Worm (Caenorhabditis elegans) whole organism, L2 larva: ENCODE results near the gene F58G1.7.

Experiments used
- C34F6.9 ChIP-seq: fragments of 150-350 bp; optimal IDR thresholded peaks from 2 replicates; lab custom pipeline; 2014; ENCODE audit warnings: missing biosample characterization, missing genetic modification characterization
- F13H6.1 ChIP-seq: sonication (generic microtip); optimal IDR thresholded peaks from 2 replicates; lab custom pipeline; 2016; ENCODE audit warnings: missing genetic modification characterization, missing compliant biosample characterization
- R02D3.7 ChIP-seq: fragments of 150-350 bp; optimal IDR thresholded peaks from 2 replicates; lab custom pipeline; 2014; ENCODE audit warnings: missing biosample characterization, missing genetic modification characterization
- Y55F3AM.14 ChIP-seq: fragments of 200-800 bp; sonication (Bioruptor generic); optimal IDR thresholded peaks from 2 replicates; lab custom pipeline; 2018; ENCODE audit warnings: mild to moderate bottlenecking, missing genetic modification characterization, missing compliant biosample characterization
- alr-1 ChIP-seq: fragments of 150-350 bp; optimal IDR thresholded peaks from 2 replicates; lab custom pipeline; 2014; ENCODE audit warnings: missing biosample characterization, missing genetic modification characterization
- ama-1 ChIP-seq: fragments of 150-350 bp; optimal IDR thresholded peaks from 2 replicates; lab custom pipeline; 2018; ENCODE audit warnings: inconsistent platforms
- blmp-1 ChIP-seq: sonication (generic microtip); optimal IDR thresholded peaks from 2 replicates; lab custom pipeline; 2017; ENCODE audit warnings: missing genetic modification characterization, mild to moderate bottlenecking, missing compliant biosample characterization, antibody characterized with exemption, moderate library complexity; ENCODE audit not compliant: insufficient read depth
- ceh-16 ChIP-seq: fragments of 150-350 bp; optimal IDR thresholded peaks from 2 replicates; lab custom pipeline; 2014; ENCODE audit warnings: missing biosample characterization, missing genetic modification characterization
- ceh-82 ChIP-seq: fragments of 150-350 bp; optimal IDR thresholded peaks from 2 replicates; lab custom pipeline; 2014; ENCODE audit warnings: missing biosample characterization, missing genetic modification characterization
- elt-1 ChIP-seq: fragments of 150-350 bp; optimal IDR thresholded peaks from 2 replicates; lab custom pipeline; 2014; ENCODE audit warnings: missing biosample characterization, missing genetic modification characterization
- elt-3 ChIP-seq: sonication (generic microtip); optimal IDR thresholded peaks from 2 replicates; lab custom pipeline; 2017; ENCODE audit warnings: missing biosample characterization, missing genetic modification characterization
- fos-1 ChIP-seq: fragments of 150-350 bp; optimal IDR thresholded peaks from 2 replicates; lab custom pipeline; 2014; ENCODE audit warnings: missing biosample characterization, missing genetic modification characterization
- gmeb-1 ChIP-seq: fragments of 150-350 bp; optimal IDR thresholded peaks from 2 replicates; lab custom pipeline; 2014; ENCODE audit warnings: missing biosample characterization, missing genetic modification characterization
- lin-11 ChIP-seq: fragments of 150-350 bp; sonication (generic microtip); optimal IDR thresholded peaks from 2 replicates; lab custom pipeline; 2014; ENCODE audit warnings: missing biosample characterization, missing genetic modification characterization, inconsistent platforms, mixed read lengths
- lin-39 ChIP-seq: fragments of 150-350 bp; optimal IDR thresholded peaks from 2 replicates; lab custom pipeline; 2014; ENCODE audit warnings: missing biosample characterization, missing genetic modification reagents, missing genetic modification characterization
- lsy-2 ChIP-seq, 2 experiments: fragments of 150-350 bp in 1 of 2; sonication (generic microtip) in 1 of 2; optimal IDR thresholded peaks; 2 replicates each; lab custom pipeline; 2014 to 2017; ENCODE audit warnings: missing biosample characterization in 2 of 2, missing genetic modification characterization in 2 of 2
- mab-5 ChIP-seq: fragments of 150-350 bp; optimal IDR thresholded peaks from 2 replicates; lab custom pipeline; 2014; ENCODE audit warnings: missing biosample characterization, missing genetic modification characterization
- mbf-1 ChIP-seq: sonication (generic microtip); optimal IDR thresholded peaks from 2 replicates; lab custom pipeline; 2017; ENCODE audit warnings: missing biosample characterization, missing genetic modification characterization
- nhr-10 ChIP-seq: sonication (generic microtip); optimal IDR thresholded peaks from 2 replicates; lab custom pipeline; 2017; ENCODE audit warnings: missing biosample characterization, missing genetic modification characterization
- nhr-12 ChIP-seq: fragments of 150-350 bp; optimal IDR thresholded peaks from 2 replicates; lab custom pipeline; 2014; ENCODE audit warnings: missing biosample characterization, missing genetic modification characterization
- nhr-21 ChIP-seq: fragments of 150-350 bp; optimal IDR thresholded peaks from 2 replicates; lab custom pipeline; 2014; ENCODE audit warnings: missing biosample characterization, missing genetic modification characterization
- nhr-23 ChIP-seq: fragments of 150-350 bp; optimal IDR thresholded peaks from 2 replicates; lab custom pipeline; 2014; ENCODE audit warnings: missing biosample characterization, missing genetic modification reagents, missing genetic modification characterization
- nhr-25 ChIP-seq: fragments of 150-350 bp; sonication (generic microtip); optimal IDR thresholded peaks from 3 replicates; lab custom pipeline; 2014; ENCODE audit warnings: missing biosample characterization, missing genetic modification characterization
- nhr-77 ChIP-seq: fragments of 150-350 bp; optimal IDR thresholded peaks from 2 replicates; lab custom pipeline; 2014; ENCODE audit warnings: missing biosample characterization, missing genetic modification characterization
- peb-1 ChIP-seq: fragments of 150-350 bp; optimal IDR thresholded peaks from 2 replicates; lab custom pipeline; 2014; ENCODE audit warnings: missing biosample characterization, missing genetic modification characterization
- skn-1 ChIP-seq: sonication (generic microtip); optimal IDR thresholded peaks from 2 replicates; lab custom pipeline; 2017; ENCODE audit warnings: missing biosample characterization, missing genetic modification characterization
- sma-3 ChIP-seq: sonication (generic microtip); optimal IDR thresholded peaks from 2 replicates; lab custom pipeline; 2016; ENCODE audit warnings: missing genetic modification reagents, missing genetic modification characterization, missing compliant biosample characterization
- snpc-4 ChIP-seq: fragments of 150-350 bp; optimal IDR thresholded peaks from 2 replicates; lab custom pipeline; 2014; ENCODE audit warnings: missing biosample characterization, missing genetic modification characterization
- unc-39 ChIP-seq: fragments of 150-350 bp; optimal IDR thresholded peaks from 2 replicates; lab custom pipeline; 2014; ENCODE audit warnings: missing biosample characterization, missing genetic modification characterization
- unc-62 ChIP-seq: fragments of 150-350 bp; optimal IDR thresholded peaks from 2 replicates; lab custom pipeline; 2014; ENCODE audit warnings: missing biosample characterization, missing genetic modification reagents, missing genetic modification characterization
- zag-1 ChIP-seq: fragments of 150-350 bp; optimal IDR thresholded peaks from 2 replicates; lab custom pipeline; 2014; ENCODE audit warnings: missing biosample characterization, missing genetic modification characterization
- ztf-1 ChIP-seq: fragments of 200-800 bp; sonication (Bioruptor generic); conservative IDR thresholded peaks from 2 replicates; pipeline ENCODE4 v1.3.6; 2022; ENCODE audit warnings: missing genetic modification characterization, missing compliant biosample characterization
- ztf-4 ChIP-seq: fragments of 150-350 bp; optimal IDR thresholded peaks from 2 replicates; lab custom pipeline; 2014; ENCODE audit warnings: missing biosample characterization, missing genetic modification characterization

The F58G1.7 gene

ce11 chrII:12969622-12970021 lies 21.6 kb upstream of the F58G1.7 start, which contains the start of gene Y38F1A.4:
Y38F1A.4 (minus strand) TSS chrII:12969722.
- no peak for TF ChIP-seq nhr-25 (tag; lab: Kevin White, UChicago)
- TF ChIP-seq alr-1: no peak
- TF ChIP-seq nhr-23 (tag; lab: Kevin White, UChicago): no peak

- TF ChIP-seq lin-11 (tag; lab: Kevin White, UChicago) (no peak), lin-39 (tag; lab: Kevin White, UChicago) (no peak), snpc-4 (tag; lab: Kevin White, UChicago) (peak; percentile 63), mab-5 (no peak), C34F6.9 (tag; lab: Kevin White, UChicago) (no peak), zag-1 (tag; lab: Kevin White, UChicago) (no peak), ceh-82 (no peak), skn-1 (tag; lab: Kevin White, UChicago) (no peak), ztf-4 (tag; lab: Kevin White, UChicago) (no peak)
Measured at ce11 chrII:12968448-12968969, 20.5 kb upstream of the F58G1.7 start.

DNA sequence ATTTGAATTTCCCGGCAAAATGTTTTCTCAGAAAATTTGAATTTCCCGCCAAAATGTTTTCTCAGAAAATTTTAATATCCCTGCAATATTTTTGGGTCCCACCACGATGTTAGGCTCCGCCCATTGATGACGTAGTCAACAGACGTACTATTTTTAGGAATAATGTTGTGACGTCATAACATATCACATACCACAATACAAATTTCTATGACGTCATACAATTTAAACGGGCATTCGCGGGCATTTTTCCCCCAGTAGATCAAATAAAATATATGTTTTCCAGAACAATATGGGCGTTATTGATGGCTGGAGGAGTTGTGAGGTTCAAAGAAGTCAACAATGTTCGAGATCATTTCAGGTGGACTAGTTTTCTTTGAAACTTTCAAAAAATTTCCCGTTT lies 18.2 kb upstream of the F58G1.7 start:
- TF ChIP-seq ztf-4 (tag; lab: Kevin White, UChicago) (no peak), F13H6.1 (tag; lab: Kevin White, UChicago) (no peak), unc-62 (GFP tag; lab: Kevin White, UChicago) (no peak), ama-1 (lab: Kevin White, UChicago) (no peak), zag-1 (tag; lab: Kevin White, UChicago) (no peak), fos-1 (no peak), mbf-1 (tag; lab: Kevin White, UChicago) (no peak), alr-1 (no peak), R02D3.7 (tag; lab: Kevin White, UChicago) (no peak), nhr-12 (tag; lab: Kevin White, UChicago) (no peak), C34F6.9 (tag; lab: Kevin White, UChicago) (no peak), ceh-82 (no peak), Y55F3AM.14 (GFP tag; lab: Kevin White, UChicago) (no peak), elt-1 (tag; lab: Kevin White, UChicago) (no peak), nhr-77 (no peak), peb-1 (tag; lab: Kevin White, UChicago) (no peak), ztf-1 (no peak), sma-3 (no peak), gmeb-1 (no peak)
- TF ChIP-seq, all 48 proteins: peak for 0

ce11 chrII:12965589-12965988 lies 17.5 kb upstream of the F58G1.7 start:
- TF ChIP-seq mbf-1 (tag; lab: Kevin White, UChicago) (no peak), nhr-21 (tag; lab: Kevin White, UChicago) (peak; percentile 27), peb-1 (tag; lab: Kevin White, UChicago) (peak; percentile 33)

ce11 chrII:12965538-12965588 lies 17.3 kb upstream of the F58G1.7 start, which contains the start of gene ptr-18:
ptr-18 (plus strand) TSS chrII:12965546.
- TF ChIP-seq nhr-23 (tag; lab: Kevin White, UChicago) (no peak), elt-1 (tag; lab: Kevin White, UChicago) (no peak), mab-5 (no peak), sma-3 (no peak), gmeb-1 (no peak), snpc-4 (tag; lab: Kevin White, UChicago) (no peak), lin-39 (tag; lab: Kevin White, UChicago) (no peak), lsy-2 (tag; optimal IDR thresholded peaks at IDR 0.05; lab: Kevin White, UChicago) (no peak), nhr-10 (no peak), elt-3 (tag; lab: Kevin White, UChicago) (no peak), unc-62 (GFP tag; lab: Kevin White, UChicago) (no peak), ama-1 (lab: Kevin White, UChicago) (no peak), ceh-16 (no peak), ztf-4 (tag; lab: Kevin White, UChicago) (no peak), ztf-1 (no peak)

DNA sequence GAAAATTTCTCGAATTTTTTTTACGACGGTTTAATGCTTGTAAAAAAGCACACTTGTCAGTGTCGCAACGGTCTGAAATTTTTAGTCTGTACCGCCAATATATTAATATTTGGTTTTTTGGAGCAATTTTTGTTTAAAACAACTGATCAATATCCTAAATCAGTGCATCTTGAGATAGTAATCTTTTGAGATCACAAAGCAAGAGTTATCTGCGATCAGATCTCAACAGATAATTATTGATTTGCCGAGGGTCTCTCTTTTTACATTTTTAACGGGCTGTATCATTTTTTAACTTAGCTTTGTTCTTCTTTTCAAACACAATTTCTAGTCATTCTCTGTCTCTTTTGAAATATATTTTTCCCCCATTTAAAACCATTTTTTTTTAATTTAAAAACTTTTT lies 17.1 kb upstream of the F58G1.7 start:
- TF ChIP-seq elt-1 (tag; lab: Kevin White, UChicago): peak; percentile 75
- TF ChIP-seq ama-1 (lab: Kevin White, UChicago): no peak
- TF ChIP-seq, all 48 proteins: peak for 1

- TF ChIP-seq mbf-1 (tag; lab: Kevin White, UChicago): no peak
- no peak for TF ChIP-seq unc-39 (tag; lab: Kevin White, UChicago)
- TF ChIP-seq blmp-1 (tag; lab: Kevin White, UChicago): peak; percentile 30
Measured at ce11 chrII:12961743-12962142, 13.7 kb upstream of the F58G1.7 start.
